Worm (Caenorhabditis elegans): ENCODE results near the gene col-122.
"Not testable (repeated sequence)": the region's sequence is repeated elsewhere in the genome, so short reads cannot be mapped to it uniquely, and the experiment has no call there.

The col-122 gene

ce11 chrIV:9563529-9564376 lies 574 bp downstream of the col-122 start:
- TF ChIP-seq flt-1 (GFP tag; IDR thresholded peaks at IDR 0.05), result no peak
- TF ChIP-seq T22C8.4 (GFP tag; IDR thresholded peaks at IDR 0.05), result no peak
- no peak for TF ChIP-seq klf-2 (GFP tag; conservative IDR thresholded peaks at IDR 0.05)
- TF ChIP-seq cog-1 (tag; optimal IDR thresholded peaks at IDR 0.05), result no peak
- TF ChIP-seq med-1 (GFP tag; optimal IDR thresholded peaks at IDR 0.05; ENCODE audit: insufficient read depth), result no peak
- TF ChIP-seq ref-1 (GFP tag; conservative IDR thresholded peaks at IDR 0.05), result no peak
- no peak for TF ChIP-seq ztf-23 (GFP tag; IDR thresholded peaks at IDR 0.05)
- TF ChIP-seq ztf-29 (GFP tag; IDR thresholded peaks at IDR 0.05), result no peak
- no peak for TF ChIP-seq tab-1 (GFP tag; IDR thresholded peaks at IDR 0.05)

ce11 chrIV:9566505-9566904 lies 3.3 kb downstream of the col-122 start, which contains the start of gene lron-14:
TSS of gene lron-14 (minus strand) at chrIV:9566605.
- TF ChIP-seq cog-1 (tag; optimal IDR thresholded peaks at IDR 0.05), result no peak
- TF ChIP-seq T22C8.4 (GFP tag; IDR thresholded peaks at IDR 0.05), result no peak
- no peak for TF ChIP-seq ref-1 (GFP tag; conservative IDR thresholded peaks at IDR 0.05)
- TF ChIP-seq tab-1 (GFP tag; IDR thresholded peaks at IDR 0.05), result no peak
- no peak for TF ChIP-seq ztf-29 (GFP tag; IDR thresholded peaks at IDR 0.05)
- no peak for TF ChIP-seq klf-2 (GFP tag; conservative IDR thresholded peaks at IDR 0.05)
- no peak for TF ChIP-seq ztf-23 (GFP tag; IDR thresholded peaks at IDR 0.05)
- TF ChIP-seq med-1 (GFP tag; optimal IDR thresholded peaks at IDR 0.05; ENCODE audit: insufficient read depth), result no peak
- TF ChIP-seq flt-1 (GFP tag; IDR thresholded peaks at IDR 0.05), result no peak

- no peak for TF ChIP-seq flt-1 (GFP tag; IDR thresholded peaks at IDR 0.05)
- no peak for TF ChIP-seq klf-2 (GFP tag; conservative IDR thresholded peaks at IDR 0.05)
- no peak for TF ChIP-seq cog-1 (tag; optimal IDR thresholded peaks at IDR 0.05)
- no peak for TF ChIP-seq med-1 (GFP tag; optimal IDR thresholded peaks at IDR 0.05; ENCODE audit: insufficient read depth)
- TF ChIP-seq ztf-29 (GFP tag; IDR thresholded peaks at IDR 0.05), result no peak
- no peak for TF ChIP-seq T22C8.4 (GFP tag; IDR thresholded peaks at IDR 0.05)
- TF ChIP-seq tab-1 (GFP tag; IDR thresholded peaks at IDR 0.05), result no peak
- no peak for TF ChIP-seq ztf-23 (GFP tag; IDR thresholded peaks at IDR 0.05)
Observed at ce11 chrIV:9580021-9580420, 16.8 kb downstream of the col-122 start, which contains the start of gene npr-2. TSS of gene npr-2 (minus strand) at chrIV:9580121.

- TF ChIP-seq ztf-29 (GFP tag; IDR thresholded peaks at IDR 0.05), result no peak
- no peak for TF ChIP-seq flt-1 (GFP tag; IDR thresholded peaks at IDR 0.05)
- TF ChIP-seq ref-1 (GFP tag; conservative IDR thresholded peaks at IDR 0.05), result no peak
- TF ChIP-seq ztf-23 (GFP tag; IDR thresholded peaks at IDR 0.05), result no peak
- TF ChIP-seq T22C8.4 (GFP tag; IDR thresholded peaks at IDR 0.05), result no peak
- TF ChIP-seq klf-2 (GFP tag; conservative IDR thresholded peaks at IDR 0.05), result no peak
Observed at ce11 chrIV:9584352-9584751, 21.2 kb downstream of the col-122 start.

ce11 chrIV:9588784-9589457 lies 25.7 kb downstream of the col-122 start, which contains the start of gene trcs-1:
TSS of gene trcs-1 (minus strand) at chrIV:9588834.
- TF ChIP-seq ztf-29 (GFP tag; IDR thresholded peaks at IDR 0.05), result no peak
- no peak for TF ChIP-seq flt-1 (GFP tag; IDR thresholded peaks at IDR 0.05)
- no peak for TF ChIP-seq med-1 (GFP tag; optimal IDR thresholded peaks at IDR 0.05; ENCODE audit: insufficient read depth)
- TF ChIP-seq T22C8.4 (GFP tag; IDR thresholded peaks at IDR 0.05), result no peak

ce11 chrIV:9592413-9592812 lies 29.2 kb downstream of the col-122 start, which contains the start of gene pei-1:
TSS of gene pei-1 (minus strand) at chrIV:9592513.
- no peak for TF ChIP-seq klf-2 (GFP tag; conservative IDR thresholded peaks at IDR 0.05)
- no peak for TF ChIP-seq flt-1 (GFP tag; IDR thresholded peaks at IDR 0.05)
- no peak for TF ChIP-seq ztf-23 (GFP tag; IDR thresholded peaks at IDR 0.05)
- no peak for TF ChIP-seq cog-1 (tag; optimal IDR thresholded peaks at IDR 0.05)
- TF ChIP-seq ref-1 (GFP tag; conservative IDR thresholded peaks at IDR 0.05), result no peak
- TF ChIP-seq tab-1 (GFP tag; IDR thresholded peaks at IDR 0.05), result no peak
- TF ChIP-seq med-1 (GFP tag; optimal IDR thresholded peaks at IDR 0.05; ENCODE audit: insufficient read depth), result no peak
- TF ChIP-seq ztf-29 (GFP tag; IDR thresholded peaks at IDR 0.05), result no peak
- no peak for TF ChIP-seq T22C8.4 (GFP tag; IDR thresholded peaks at IDR 0.05)

- TF ChIP-seq flt-1 (GFP tag; IDR thresholded peaks at IDR 0.05) (no peak), ref-1 (GFP tag; conservative IDR thresholded peaks at IDR 0.05) (no peak), ztf-29 (GFP tag; IDR thresholded peaks at IDR 0.05) (no peak), med-1 (GFP tag; optimal IDR thresholded peaks at IDR 0.05; ENCODE audit: insufficient read depth) (no peak), cog-1 (tag; optimal IDR thresholded peaks at IDR 0.05) (no peak), ztf-23 (GFP tag; IDR thresholded peaks at IDR 0.05) (no peak), tab-1 (GFP tag; IDR thresholded peaks at IDR 0.05) (no peak), T22C8.4 (GFP tag; IDR thresholded peaks at IDR 0.05) (no peak), klf-2 (GFP tag; conservative IDR thresholded peaks at IDR 0.05) (no peak)
Observed at ce11 chrIV:9593456-9593855, 30.3 kb downstream of the col-122 start, which contains the start of gene spp-18. TSS of gene spp-18 (plus strand) at chrIV:9593712.

- not testable (repeated sequence) for TF ChIP-seq flt-1 (GFP tag; IDR thresholded peaks at IDR 0.05); med-1 (GFP tag; optimal IDR thresholded peaks at IDR 0.05; ENCODE audit: insufficient read depth); ztf-29 (GFP tag; IDR thresholded peaks at IDR 0.05)
Observed at ce11 chrIV:9595779-9596406, 32.7 kb downstream of the col-122 start, which contains the start of the genes F27C8.3 and F27C8.2. TSS of gene F27C8.3 (minus strand) at chrIV:9595879. TSS of gene F27C8.2 (plus strand) at chrIV:9596356.

- no peak for TF ChIP-seq tab-1 (GFP tag; IDR thresholded peaks at IDR 0.05)
- no peak for TF ChIP-seq med-1 (GFP tag; optimal IDR thresholded peaks at IDR 0.05; ENCODE audit: insufficient read depth)
- TF ChIP-seq flt-1 (GFP tag; IDR thresholded peaks at IDR 0.05), result no peak
- no peak for TF ChIP-seq ztf-29 (GFP tag; IDR thresholded peaks at IDR 0.05)
- no peak for TF ChIP-seq cog-1 (tag; optimal IDR thresholded peaks at IDR 0.05)
- TF ChIP-seq klf-2 (GFP tag; conservative IDR thresholded peaks at IDR 0.05), result no peak
- no peak for TF ChIP-seq ref-1 (GFP tag; conservative IDR thresholded peaks at IDR 0.05)
- TF ChIP-seq T22C8.4 (GFP tag; IDR thresholded peaks at IDR 0.05), result no peak
- no peak for TF ChIP-seq ztf-23 (GFP tag; IDR thresholded peaks at IDR 0.05)
Observed at ce11 chrIV:9601595-9601994, 38.4 kb downstream of the col-122 start, which contains the start of gene aat-1. TSS of gene aat-1 (minus strand) at chrIV:9601695.

All from whole organism, midembryonic.